Worm (Caenorhabditis elegans) whole organism, midembryonic: ENCODE results near the gene ZK1320.7.

Source experiments
- T22C8.4 ChIP-seq: fragments of 200-800 bp; sonication (Bioruptor generic); IDR thresholded peaks from 2 replicates; pipeline ENCODE4 v1.3.6; 2022; ENCODE audit warnings: missing genetic modification characterization, missing compliant biosample characterization
- cog-1 ChIP-seq: sonication (generic microtip); optimal IDR thresholded peaks from 2 replicates; lab custom pipeline; 2016; ENCODE audit warnings: missing genetic modification characterization, missing compliant biosample characterization
- flt-1 ChIP-seq: fragments of 200-800 bp; sonication (Bioruptor generic); IDR thresholded peaks from 2 replicates; pipeline ENCODE4 v1.3.6; 2022; ENCODE audit warnings: missing genetic modification characterization, missing compliant biosample characterization
- klf-2 ChIP-seq: fragments of 200-800 bp; sonication (Bioruptor generic); conservative IDR thresholded peaks from 2 replicates; pipeline ENCODE4 v1.3.6; 2022; ENCODE audit warnings: missing genetic modification reagents, missing genetic modification characterization, missing compliant biosample characterization
- med-1 ChIP-seq: sonication (generic microtip); optimal IDR thresholded peaks from 2 replicates; lab custom pipeline; 2017; ENCODE audit warnings: missing genetic modification characterization, mild to moderate bottlenecking, missing compliant biosample characterization, antibody characterized with exemption, missing genetic modification reagents; ENCODE audit not compliant: insufficient read depth
- ref-1 ChIP-seq: fragments of 200-800 bp; sonication (Bioruptor generic); conservative IDR thresholded peaks from 2 replicates; pipeline ENCODE4 v1.3.6; 2022; ENCODE audit warnings: missing genetic modification reagents, missing genetic modification characterization, missing compliant biosample characterization
- tab-1 ChIP-seq: fragments of 200-800 bp; sonication (Bioruptor generic); IDR thresholded peaks from 2 replicates; pipeline ENCODE4 v1.3.6; 2022; ENCODE audit warnings: missing genetic modification characterization, missing compliant biosample characterization
- ztf-23 ChIP-seq: fragments of 200-800 bp; sonication (Bioruptor generic); IDR thresholded peaks from 2 replicates; pipeline ENCODE4 v1.3.6; 2022; ENCODE audit warnings: missing genetic modification reagents, missing genetic modification characterization, missing compliant biosample characterization
- ztf-29 ChIP-seq: fragments of 200-800 bp; sonication (Bioruptor generic); IDR thresholded peaks from 2 replicates; pipeline ENCODE4 v1.3.6; 2022; ENCODE audit warnings: missing genetic modification reagents, missing genetic modification characterization, missing compliant biosample characterization

ce11 chrII:9621913-9622348 lies 49.5 kb upstream of the ZK1320.7 start:
- TF ChIP-seq T22C8.4 (GFP tag; lab: Robert Waterston, UW), result no peak
- TF ChIP-seq ref-1 (GFP tag; lab: Robert Waterston, UW), result no peak
- TF ChIP-seq ztf-23 (GFP tag; lab: Robert Waterston, UW), result no peak
- no peak for TF ChIP-seq klf-2 (GFP tag; lab: Robert Waterston, UW)
- TF ChIP-seq flt-1, result no peak
- no peak for TF ChIP-seq tab-1 (GFP tag; lab: Robert Waterston, UW)
- TF ChIP-seq med-1 (GFP tag; lab: Kevin White, UChicago), result no peak
- TF ChIP-seq ztf-29, result no peak
- TF ChIP-seq cog-1 (tag; lab: Kevin White, UChicago), result no peak
